Worm (Caenorhabditis elegans) whole organism, midembryonic: ENCODE results near the gene fntb-1.

Source experiments
- T22C8.4 ChIP-seq: fragments of 200-800 bp; sonication (Bioruptor generic); IDR thresholded peaks from 2 replicates; pipeline ENCODE4 v1.3.6; 2022; ENCODE audit warnings: missing genetic modification characterization, missing compliant biosample characterization
- cog-1 ChIP-seq: sonication (generic microtip); optimal IDR thresholded peaks from 2 replicates; lab custom pipeline; 2016; ENCODE audit warnings: missing genetic modification characterization, missing compliant biosample characterization
- flt-1 ChIP-seq: fragments of 200-800 bp; sonication (Bioruptor generic); IDR thresholded peaks from 2 replicates; pipeline ENCODE4 v1.3.6; 2022; ENCODE audit warnings: missing genetic modification characterization, missing compliant biosample characterization
- klf-2 ChIP-seq: fragments of 200-800 bp; sonication (Bioruptor generic); conservative IDR thresholded peaks from 2 replicates; pipeline ENCODE4 v1.3.6; 2022; ENCODE audit warnings: missing genetic modification reagents, missing genetic modification characterization, missing compliant biosample characterization
- med-1 ChIP-seq: sonication (generic microtip); optimal IDR thresholded peaks from 2 replicates; lab custom pipeline; 2017; ENCODE audit warnings: missing genetic modification characterization, mild to moderate bottlenecking, missing compliant biosample characterization, antibody characterized with exemption, missing genetic modification reagents; ENCODE audit not compliant: insufficient read depth
- ref-1 ChIP-seq: fragments of 200-800 bp; sonication (Bioruptor generic); conservative IDR thresholded peaks from 2 replicates; pipeline ENCODE4 v1.3.6; 2022; ENCODE audit warnings: missing genetic modification reagents, missing genetic modification characterization, missing compliant biosample characterization
- tab-1 ChIP-seq: fragments of 200-800 bp; sonication (Bioruptor generic); IDR thresholded peaks from 2 replicates; pipeline ENCODE4 v1.3.6; 2022; ENCODE audit warnings: missing genetic modification characterization, missing compliant biosample characterization
- ztf-23 ChIP-seq: fragments of 200-800 bp; sonication (Bioruptor generic); IDR thresholded peaks from 2 replicates; pipeline ENCODE4 v1.3.6; 2022; ENCODE audit warnings: missing genetic modification reagents, missing genetic modification characterization, missing compliant biosample characterization
- ztf-29 ChIP-seq: fragments of 200-800 bp; sonication (Bioruptor generic); IDR thresholded peaks from 2 replicates; pipeline ENCODE4 v1.3.6; 2022; ENCODE audit warnings: missing genetic modification reagents, missing genetic modification characterization, missing compliant biosample characterization

DNA sequence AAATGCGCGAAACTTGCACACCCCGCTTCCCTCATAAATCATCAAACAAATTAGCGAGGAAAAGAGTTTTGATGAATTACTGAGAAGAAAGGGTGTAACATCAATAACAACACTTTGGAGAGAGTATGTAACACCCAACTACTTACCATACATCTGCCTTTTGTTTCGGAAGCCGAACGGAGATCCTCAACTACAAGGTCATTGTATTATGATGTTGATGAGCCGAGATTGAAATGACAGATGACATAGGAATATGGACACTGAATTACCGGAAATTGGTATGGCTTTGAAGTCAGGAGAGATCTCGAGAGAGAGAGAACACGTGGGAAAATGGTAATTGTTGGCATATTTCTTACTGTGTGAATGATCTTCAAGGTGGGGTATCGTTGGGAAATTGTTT lies 21.4 kb upstream of the fntb-1 start:
- no peak for TF ChIP-seq ztf-23
- TF ChIP-seq ref-1 (GFP tag; lab: Robert Waterston, UW), result no peak
- no peak for TF ChIP-seq tab-1 (GFP tag; lab: Robert Waterston, UW)
- no peak for TF ChIP-seq med-1 (GFP tag; lab: Kevin White, UChicago)
- TF ChIP-seq klf-2 (GFP tag; lab: Robert Waterston, UW), result no peak
- TF ChIP-seq ztf-29, result no peak
- no peak for TF ChIP-seq T22C8.4 (GFP tag; lab: Robert Waterston, UW)
- TF ChIP-seq flt-1 (GFP tag; lab: Robert Waterston, UW), result no peak
- TF ChIP-seq cog-1 (tag; lab: Kevin White, UChicago), result no peak
